Worm (Caenorhabditis elegans) whole organism, L2 larva: Measurements from ENCODE around the gene kbp-1.

ENCODE experiments used
- C34F6.9 ChIP-seq: fragments of 150-350 bp; optimal IDR thresholded peaks from 2 replicates; lab custom pipeline; 2014; ENCODE audit warnings: missing biosample characterization, missing genetic modification characterization
- F13H6.1 ChIP-seq: sonication (generic microtip); optimal IDR thresholded peaks from 2 replicates; lab custom pipeline; 2016; ENCODE audit warnings: missing genetic modification characterization, missing compliant biosample characterization
- R02D3.7 ChIP-seq: fragments of 150-350 bp; optimal IDR thresholded peaks from 2 replicates; lab custom pipeline; 2014; ENCODE audit warnings: missing biosample characterization, missing genetic modification characterization
- ZK546.5 ChIP-seq: sonication (generic microtip); optimal IDR thresholded peaks from 2 replicates; lab custom pipeline; 2017; ENCODE audit warnings: missing biosample characterization, missing genetic modification characterization
- alr-1 ChIP-seq: fragments of 150-350 bp; optimal IDR thresholded peaks from 2 replicates; lab custom pipeline; 2014; ENCODE audit warnings: missing biosample characterization, missing genetic modification characterization
- aly-2 ChIP-seq: fragments of 150-350 bp; optimal IDR thresholded peaks from 2 replicates; lab custom pipeline; 2014; ENCODE audit warnings: missing biosample characterization, missing genetic modification characterization
- ama-1 ChIP-seq: fragments of 150-350 bp; optimal IDR thresholded peaks from 2 replicates; lab custom pipeline; 2018; ENCODE audit warnings: inconsistent platforms
- blmp-1 ChIP-seq: sonication (generic microtip); optimal IDR thresholded peaks from 2 replicates; lab custom pipeline; 2017; ENCODE audit warnings: missing genetic modification characterization, mild to moderate bottlenecking, missing compliant biosample characterization, antibody characterized with exemption, moderate library complexity; ENCODE audit not compliant: insufficient read depth
- ceh-16 ChIP-seq: fragments of 150-350 bp; optimal IDR thresholded peaks from 2 replicates; lab custom pipeline; 2014; ENCODE audit warnings: missing biosample characterization, missing genetic modification characterization
- crh-2 ChIP-seq: sonication (generic microtip); optimal IDR thresholded peaks from 2 replicates; lab custom pipeline; 2017; ENCODE audit warnings: missing biosample characterization, missing genetic modification characterization
- dmd-4 ChIP-seq: sonication (generic microtip); optimal IDR thresholded peaks from 2 replicates; lab custom pipeline; 2017; ENCODE audit warnings: missing biosample characterization, missing genetic modification characterization
- egl-27 ChIP-seq: sonication (generic microtip); optimal IDR thresholded peaks from 3 replicates; lab custom pipeline; 2017; ENCODE audit warnings: missing biosample characterization, missing genetic modification reagents, missing genetic modification characterization
- elt-1 ChIP-seq: fragments of 150-350 bp; optimal IDR thresholded peaks from 2 replicates; lab custom pipeline; 2014; ENCODE audit warnings: missing biosample characterization, missing genetic modification characterization
- elt-3 ChIP-seq: sonication (generic microtip); optimal IDR thresholded peaks from 2 replicates; lab custom pipeline; 2017; ENCODE audit warnings: missing biosample characterization, missing genetic modification characterization
- gmeb-1 ChIP-seq: fragments of 150-350 bp; optimal IDR thresholded peaks from 2 replicates; lab custom pipeline; 2014; ENCODE audit warnings: missing biosample characterization, missing genetic modification characterization
- lin-11 ChIP-seq: fragments of 150-350 bp; sonication (generic microtip); optimal IDR thresholded peaks from 2 replicates; lab custom pipeline; 2014; ENCODE audit warnings: missing biosample characterization, missing genetic modification characterization, inconsistent platforms, mixed read lengths
- lin-13 ChIP-seq: fragments of 150-350 bp; optimal IDR thresholded peaks from 2 replicates; lab custom pipeline; 2014; ENCODE audit warnings: missing biosample characterization, missing genetic modification reagents, missing genetic modification characterization
- lin-39 ChIP-seq: fragments of 150-350 bp; optimal IDR thresholded peaks from 2 replicates; lab custom pipeline; 2014; ENCODE audit warnings: missing biosample characterization, missing genetic modification reagents, missing genetic modification characterization
- lsy-2 ChIP-seq, 2 experiments: fragments of 150-350 bp in 1 of 2; sonication (generic microtip) in 1 of 2; optimal IDR thresholded peaks; 2 replicates each; lab custom pipeline; 2014 to 2017; ENCODE audit warnings: missing biosample characterization in 2 of 2, missing genetic modification characterization in 2 of 2
- nhr-11 ChIP-seq: fragments of 150-350 bp; optimal IDR thresholded peaks from 2 replicates; lab custom pipeline; 2014; ENCODE audit warnings: missing biosample characterization, missing genetic modification characterization
- nhr-129 ChIP-seq: fragments of 150-350 bp; optimal IDR thresholded peaks from 2 replicates; lab custom pipeline; 2014; ENCODE audit warnings: missing biosample characterization, missing genetic modification characterization
- nhr-21 ChIP-seq: fragments of 150-350 bp; optimal IDR thresholded peaks from 2 replicates; lab custom pipeline; 2014; ENCODE audit warnings: missing biosample characterization, missing genetic modification characterization
- nhr-23 ChIP-seq: fragments of 150-350 bp; optimal IDR thresholded peaks from 2 replicates; lab custom pipeline; 2014; ENCODE audit warnings: missing biosample characterization, missing genetic modification reagents, missing genetic modification characterization
- nhr-6 ChIP-seq: fragments of 150-350 bp; optimal IDR thresholded peaks from 2 replicates; lab custom pipeline; 2014; ENCODE audit warnings: missing biosample characterization, missing genetic modification characterization
- nhr-77 ChIP-seq: fragments of 150-350 bp; optimal IDR thresholded peaks from 2 replicates; lab custom pipeline; 2014; ENCODE audit warnings: missing biosample characterization, missing genetic modification characterization
- peb-1 ChIP-seq: fragments of 150-350 bp; optimal IDR thresholded peaks from 2 replicates; lab custom pipeline; 2014; ENCODE audit warnings: missing biosample characterization, missing genetic modification characterization
- sma-3 ChIP-seq: sonication (generic microtip); optimal IDR thresholded peaks from 2 replicates; lab custom pipeline; 2016; ENCODE audit warnings: missing genetic modification reagents, missing genetic modification characterization, missing compliant biosample characterization
- sma-9 ChIP-seq, 2 experiments: fragments of 150-350 bp in 1 of 2; sonication (generic microtip) in 1 of 2; optimal IDR thresholded peaks; 2 replicates each; lab custom pipeline; 2014 to 2016; ENCODE audit warnings: missing genetic modification characterization in 2 of 2, mild to moderate bottlenecking in 1 of 2, missing biosample characterization in 1 of 2, missing compliant biosample characterization in 1 of 2, missing genetic modification reagents in 1 of 2, moderate library complexity in 1 of 2
- unc-39 ChIP-seq: fragments of 150-350 bp; optimal IDR thresholded peaks from 2 replicates; lab custom pipeline; 2014; ENCODE audit warnings: missing biosample characterization, missing genetic modification characterization
- unc-55 ChIP-seq: fragments of 150-350 bp; sonication (generic microtip); optimal IDR thresholded peaks from 3 replicates; lab custom pipeline; 2014; ENCODE audit warnings: missing biosample characterization, missing genetic modification reagents, missing genetic modification characterization
- zag-1 ChIP-seq: fragments of 150-350 bp; optimal IDR thresholded peaks from 2 replicates; lab custom pipeline; 2014; ENCODE audit warnings: missing biosample characterization, missing genetic modification characterization
- ztf-1 ChIP-seq: fragments of 200-800 bp; sonication (Bioruptor generic); conservative IDR thresholded peaks from 2 replicates; pipeline ENCODE4 v1.3.6; 2022; ENCODE audit warnings: missing genetic modification characterization, missing compliant biosample characterization
- ztf-11 ChIP-seq: sonication (generic microtip); optimal IDR thresholded peaks from 2 replicates; lab custom pipeline; 2017; ENCODE audit warnings: missing biosample characterization, missing genetic modification characterization
- ztf-4 ChIP-seq: fragments of 150-350 bp; optimal IDR thresholded peaks from 2 replicates; lab custom pipeline; 2014; ENCODE audit warnings: missing biosample characterization, missing genetic modification characterization

kbp-1 gene

DNA sequence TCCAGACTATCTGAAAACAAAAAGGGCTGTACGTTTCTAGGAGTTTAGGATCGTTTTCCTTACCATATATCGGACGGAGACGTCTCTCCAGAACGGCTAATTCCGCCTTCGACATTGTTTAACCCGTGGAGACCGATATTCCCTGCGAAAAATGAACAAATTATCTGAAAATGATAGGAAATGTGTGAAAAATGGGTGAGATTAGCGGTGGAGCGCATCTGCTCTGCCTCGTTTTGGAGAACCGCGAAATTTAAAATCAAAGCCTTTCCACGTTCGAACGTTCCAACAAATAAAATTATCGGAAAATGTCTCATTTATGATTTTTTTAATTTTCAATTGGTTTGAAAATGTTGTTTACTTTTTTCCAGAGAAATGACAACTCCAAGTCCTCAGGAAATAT lies at the start of gene kbp-1, which contains the start of gene cra-1:
TSS of gene kbp-1 (plus strand) at position 366 of the 400 bp plus-strand sequence.
TSS of gene cra-1 (minus strand) at position 193 of the 400 bp plus-strand sequence.
- no peak for TF ChIP-seq nhr-6 (tag; lab: Kevin White, UChicago)
- TF ChIP-seq C34F6.9 (tag; lab: Kevin White, UChicago): peak; percentile 66
- TF ChIP-seq lin-13: peak; percentile 17
- no peak for TF ChIP-seq ama-1 (lab: Kevin White, UChicago)
- TF ChIP-seq nhr-129 (tag; lab: Kevin White, UChicago): peak; percentile 70
- no peak for TF ChIP-seq F13H6.1
- peak; percentile 83 for TF ChIP-seq gmeb-1
- TF ChIP-seq alr-1 (tag; lab: Kevin White, UChicago): no peak
- TF ChIP-seq nhr-77 (tag; lab: Kevin White, UChicago): no peak
- no peak for TF ChIP-seq nhr-23 (tag; lab: Kevin White, UChicago)
- peak; percentile 1 to 59 for TF ChIP-seq lsy-2 (tag; optimal IDR thresholded peaks at IDR 0.05; lab: Kevin White, UChicago)
- TF ChIP-seq unc-39 (tag; lab: Kevin White, UChicago): no peak
- no peak for TF ChIP-seq sma-9 (GFP tag; optimal IDR thresholded peaks at IDR 0.05; lab: Kevin White, UChicago)
- no peak for TF ChIP-seq sma-9 (tag; optimal IDR thresholded peaks at IDR 0.05; lab: Kevin White, UChicago)
- TF ChIP-seq unc-55: peak; percentile 64
- TF ChIP-seq crh-2: peak; percentile 8

DNA sequence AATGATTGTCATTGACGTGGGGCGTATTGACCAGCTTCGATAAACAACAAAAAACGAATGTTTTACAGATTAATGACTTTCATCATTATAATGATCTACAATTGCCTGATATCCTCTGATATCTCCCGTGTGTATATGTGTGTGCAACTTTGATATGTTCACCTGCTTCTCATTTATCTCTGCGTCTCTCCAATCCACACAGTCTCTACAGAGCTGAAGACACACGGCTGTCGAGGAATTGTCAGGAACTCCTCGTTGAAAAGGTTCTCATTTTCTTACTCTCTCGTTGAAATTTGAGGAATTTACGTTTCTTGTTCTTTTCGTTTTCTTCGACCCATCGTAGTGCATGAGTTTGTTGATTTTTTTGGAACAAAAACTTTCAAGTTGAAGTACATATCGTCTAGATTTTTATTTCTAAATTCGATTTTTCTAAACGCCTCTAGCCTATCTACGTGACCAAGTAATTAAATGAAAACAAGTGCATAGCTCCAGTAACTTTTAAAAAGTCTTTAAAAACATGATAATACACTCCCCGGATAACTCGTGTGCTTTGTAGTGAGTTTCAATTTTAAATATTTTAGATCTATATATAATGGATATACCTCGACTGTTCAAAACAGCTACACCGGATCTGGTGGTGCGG lies 49.0 kb upstream of the kbp-1 start, which contains the start of gene ten-1:
TSS of gene ten-1 (plus strand) at position 593 of the 643 bp plus-strand sequence.
- no peak for TF ChIP-seq sma-3 (GFP tag; lab: Kevin White, UChicago)
- peak; percentile 33 for TF ChIP-seq F13H6.1
- peak; percentile 44 for TF ChIP-seq ztf-4 (tag; lab: Kevin White, UChicago)
- peak in 1 of 2 experiments; percentile 45 for TF ChIP-seq lsy-2 (tag; optimal IDR thresholded peaks at IDR 0.05; lab: Kevin White, UChicago)
- TF ChIP-seq, all 48 proteins: peak for 3

DNA sequence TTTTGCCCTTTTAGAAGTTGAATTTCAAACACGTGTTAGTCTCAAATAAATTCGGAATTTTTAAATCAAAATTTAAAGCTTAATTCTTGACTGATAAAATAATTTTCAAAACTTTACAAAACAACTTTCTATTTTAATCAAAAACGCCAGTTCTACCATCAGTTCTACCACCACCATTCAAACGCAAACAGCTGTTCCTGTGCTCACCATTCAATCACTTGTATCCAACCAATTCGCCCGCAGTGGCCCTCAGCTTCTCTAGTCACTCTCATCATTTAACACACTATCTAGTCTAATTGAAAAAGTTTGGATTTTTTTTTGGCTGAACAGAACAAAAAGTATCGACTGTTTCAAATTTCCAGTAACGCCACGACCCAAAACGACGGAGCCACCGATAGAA lies 46.6 kb upstream of the kbp-1 start:
- no peak for TF ChIP-seq ZK546.5 (tag; lab: Kevin White, UChicago)
- no peak for TF ChIP-seq elt-3 (tag; lab: Kevin White, UChicago)
- TF ChIP-seq lsy-2 (tag; optimal IDR thresholded peaks at IDR 0.05; lab: Kevin White, UChicago): no peak
- no peak for TF ChIP-seq egl-27 (tag; lab: Kevin White, UChicago)
- no peak for TF ChIP-seq blmp-1 (tag; lab: Kevin White, UChicago)
- no peak for TF ChIP-seq sma-9 (GFP tag; optimal IDR thresholded peaks at IDR 0.05; lab: Kevin White, UChicago)
- TF ChIP-seq sma-9 (tag; optimal IDR thresholded peaks at IDR 0.05; lab: Kevin White, UChicago): no peak
- TF ChIP-seq crh-2: no peak
- no peak for TF ChIP-seq ztf-11 (tag; lab: Kevin White, UChicago)
- TF ChIP-seq ceh-16 (tag; lab: Kevin White, UChicago): no peak
- TF ChIP-seq zag-1 (tag; lab: Kevin White, UChicago): no peak
- TF ChIP-seq unc-39 (tag; lab: Kevin White, UChicago): no peak
- TF ChIP-seq R02D3.7 (tag; lab: Kevin White, UChicago): no peak
- no peak for TF ChIP-seq ztf-1

DNA sequence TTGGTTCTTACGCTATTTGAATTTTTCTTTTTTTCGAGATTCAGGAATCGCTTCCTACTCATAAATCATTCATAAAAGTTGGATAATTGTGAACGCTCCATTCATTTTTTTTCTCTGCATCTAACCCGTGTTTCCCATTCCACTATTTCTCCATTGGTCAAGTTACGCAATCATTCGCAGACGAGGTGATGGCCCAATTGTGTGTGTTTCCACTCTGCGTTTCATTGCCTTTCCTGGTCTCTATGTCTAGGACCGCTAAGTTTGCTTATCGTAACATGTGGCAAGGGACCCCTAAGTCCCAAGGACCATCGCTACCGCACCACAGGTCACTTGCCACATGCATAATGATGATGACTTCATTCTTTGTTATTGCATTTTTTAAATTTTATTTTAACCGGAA lies 43.3 kb upstream of the kbp-1 start:
- TF ChIP-seq elt-1 (no peak), dmd-4 (no peak), ztf-11 (tag; lab: Kevin White, UChicago) (no peak), nhr-21 (tag; lab: Kevin White, UChicago) (no peak), lin-11 (tag; lab: Kevin White, UChicago) (no peak), C34F6.9 (tag; lab: Kevin White, UChicago) (no peak), lsy-2 (tag; optimal IDR thresholded peaks at IDR 0.05; lab: Kevin White, UChicago) (no peak), zag-1 (tag; lab: Kevin White, UChicago) (no peak), elt-3 (tag; lab: Kevin White, UChicago) (no peak), nhr-23 (tag; lab: Kevin White, UChicago) (no peak), ama-1 (lab: Kevin White, UChicago) (no peak)
- TF ChIP-seq, all 48 proteins: peak for 0

DNA sequence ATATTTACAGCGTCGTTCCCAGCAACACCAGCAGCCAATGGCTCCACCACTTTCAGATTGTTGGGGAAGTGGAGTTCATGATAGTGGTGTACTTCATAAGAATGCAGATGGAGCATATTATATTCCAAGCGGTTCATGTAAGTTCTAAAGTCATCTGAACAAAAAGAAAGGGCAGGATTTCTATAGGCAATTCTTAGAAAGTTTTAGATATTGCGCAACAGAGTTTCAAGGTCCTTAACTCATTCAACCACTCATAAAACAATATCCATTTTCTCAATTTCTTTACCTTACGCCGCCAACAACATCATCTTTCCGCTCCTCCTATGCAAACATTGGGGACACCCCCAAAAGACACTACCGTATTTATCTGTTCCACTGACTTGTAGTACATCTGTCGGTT lies 38.1 kb upstream of the kbp-1 start:
- no peak for TF ChIP-seq nhr-129 (tag; lab: Kevin White, UChicago)
- no peak for TF ChIP-seq peb-1 (tag; lab: Kevin White, UChicago)
- no peak for TF ChIP-seq dmd-4
- no peak for TF ChIP-seq egl-27 (tag; lab: Kevin White, UChicago)
- no peak for TF ChIP-seq sma-9 (GFP tag; optimal IDR thresholded peaks at IDR 0.05; lab: Kevin White, UChicago)
- no peak for TF ChIP-seq sma-9 (tag; optimal IDR thresholded peaks at IDR 0.05; lab: Kevin White, UChicago)
- TF ChIP-seq nhr-11: no peak
- TF ChIP-seq ceh-16 (tag; lab: Kevin White, UChicago): no peak
- TF ChIP-seq zag-1 (tag; lab: Kevin White, UChicago): no peak
- TF ChIP-seq gmeb-1: no peak
- no peak for TF ChIP-seq lin-13
- no peak for TF ChIP-seq nhr-6 (tag; lab: Kevin White, UChicago)
- TF ChIP-seq ZK546.5 (tag; lab: Kevin White, UChicago): no peak
- no peak for TF ChIP-seq ama-1 (lab: Kevin White, UChicago)
- TF ChIP-seq crh-2: no peak
- no peak for TF ChIP-seq aly-2 (tag; lab: Kevin White, UChicago)
- no peak for TF ChIP-seq lin-39
